Fruit fly (Drosophila melanogaster): ENCODE results near the gene TTLL3A.

The TTLL3A gene

dm6 chr2L:6708997-6709662 lies 30.9 kb downstream of the TTLL3A start, which contains the start of gene Tsp (continued):
- no peak for TF ChIP-seq CG9876 (GFP tag; optimal IDR thresholded peaks at IDR 0.05)
- TF ChIP-seq CG4617 (GFP tag; optimal IDR thresholded peaks at IDR 0.05; ENCODE audit: borderline replicate concordance) = no peak
- no peak for TF ChIP-seq Antp (GFP tag; optimal IDR thresholded peaks at IDR 0.05)
- TF ChIP-seq D19A (tag; optimal IDR thresholded peaks at IDR 0.05) = no peak
- TF ChIP-seq CG4404 (GFP tag; IDR thresholded peaks at IDR 0.05) = no peak
- no peak for TF ChIP-seq CG15601 (tag; optimal IDR thresholded peaks at IDR 0.05)
- TF ChIP-seq hb (GFP tag; IDR thresholded peaks at IDR 0.05; ENCODE audit: partially characterized antibody) = no peak
- no peak for TF ChIP-seq lbe (GFP tag; optimal IDR thresholded peaks at IDR 0.05)
- no peak for TF ChIP-seq CG43689 (GFP tag; IDR thresholded peaks at IDR 0.05)
- TF ChIP-seq Vsx1 (GFP tag; optimal IDR thresholded peaks at IDR 0.05) = no peak
- TF ChIP-seq trem (tag; optimal IDR thresholded peaks at IDR 0.05) = no peak
- TF ChIP-seq Xrp1 (GFP tag; IDR thresholded peaks at IDR 0.05) = no peak
- no peak for TF ChIP-seq nerfin-2 (GFP tag; IDR thresholded peaks at IDR 0.05; ENCODE audit: partially characterized antibody)
- no peak for TF ChIP-seq Mes4 (GFP tag; optimal IDR thresholded peaks at IDR 0.05)
- no peak for TF ChIP-seq ab (GFP tag; optimal IDR thresholded peaks at IDR 0.05)
- TF ChIP-seq Dip2 (GFP tag; IDR thresholded peaks at IDR 0.05) = no peak
- TF ChIP-seq tll (GFP tag; optimal IDR thresholded peaks at IDR 0.05) = no peak
- no peak for TF ChIP-seq CG12219 (GFP tag; optimal IDR thresholded peaks at IDR 0.05)
- no peak for TF ChIP-seq Asciz (GFP tag; optimal IDR thresholded peaks at IDR 0.05)
- no peak for TF ChIP-seq B-H1 (GFP tag; IDR thresholded peaks at IDR 0.05)
- no peak for TF ChIP-seq Sry-β (GFP tag; optimal IDR thresholded peaks at IDR 0.05)
- TF ChIP-seq sim (GFP tag; IDR thresholded peaks at IDR 0.05) = no peak
- no peak for TF ChIP-seq run (tag; optimal IDR thresholded peaks at IDR 0.05)
- no peak for TF ChIP-seq dimm (GFP tag; IDR thresholded peaks at IDR 0.05)
- TF ChIP-seq PHDP (tag; optimal IDR thresholded peaks at IDR 0.05) = no peak
- no peak for TF ChIP-seq chif (GFP tag; optimal IDR thresholded peaks at IDR 0.05)
- no peak for TF ChIP-seq CG13775 (GFP tag; optimal IDR thresholded peaks at IDR 0.05)
- no peak for TF ChIP-seq Dek (tag; optimal IDR thresholded peaks at IDR 0.05)
- no peak for TF ChIP-seq Optix (GFP tag; IDR thresholded peaks at IDR 0.05)
- TF ChIP-seq nerfin-1 (tag; optimal IDR thresholded peaks at IDR 0.05) = no peak
- no peak for TF ChIP-seq CG9609 (GFP tag; optimal IDR thresholded peaks at IDR 0.05)
- no peak for TF ChIP-seq NC2β (GFP tag; optimal IDR thresholded peaks at IDR 0.05)
- no peak for TF ChIP-seq CoRest (tag; optimal IDR thresholded peaks at IDR 0.05)
- TF ChIP-seq CG4282 (GFP tag; optimal IDR thresholded peaks at IDR 0.05) = no peak
- no peak for TF ChIP-seq CG6765 (GFP tag; optimal IDR thresholded peaks at IDR 0.05)
- peak; percentile 54 for TF ChIP-seq vvl (GFP tag; IDR thresholded peaks at IDR 0.05)
- no peak for TF ChIP-seq ara (GFP tag; IDR thresholded peaks at IDR 0.05)
- no peak for TF ChIP-seq CG12236 (GFP tag; optimal IDR thresholded peaks at IDR 0.05)
- no peak for TF ChIP-seq D (optimal IDR thresholded peaks at IDR 0.05)
- TF ChIP-seq D (GFP tag; optimal IDR thresholded peaks at IDR 0.05) = no peak
- no peak for TF ChIP-seq dmrt99B (tag; optimal IDR thresholded peaks at IDR 0.05)
- no peak for TF ChIP-seq Sry-δ (GFP tag; optimal IDR thresholded peaks at IDR 0.05)
- TF ChIP-seq CG7987 (GFP tag; optimal IDR thresholded peaks at IDR 0.05) = no peak
- TF ChIP-seq Dref (GFP tag; IDR thresholded peaks at IDR 0.05) = no peak
- no peak for TF ChIP-seq CG10147 (GFP tag; optimal IDR thresholded peaks at IDR 0.05)
- no peak for TF ChIP-seq CG11398 (GFP tag; optimal IDR thresholded peaks at IDR 0.05)
- TF ChIP-seq h (optimal IDR thresholded peaks at IDR 0.05) = no peak
- TF ChIP-seq Scr (GFP tag; IDR thresholded peaks at IDR 0.05; ENCODE audit: partially characterized antibody) = no peak
- peak; percentile 67 for TF ChIP-seq sens (GFP tag)
- TF ChIP-seq CG13424 (tag; optimal IDR thresholded peaks at IDR 0.05) = no peak
- TF ChIP-seq Abd-B (GFP tag; optimal IDR thresholded peaks at IDR 0.05) = no peak
